Worm (Caenorhabditis elegans): ENCODE data around the gene Y47C4A.1.

- TF ChIP-seq swsn-7 (tag; optimal IDR thresholded peaks at IDR 0.05) (no peak), tbx-2 (tag; optimal IDR thresholded peaks at IDR 0.05) (no peak), skn-1 (tag; optimal IDR thresholded peaks at IDR 0.05) (no peak), grh-1 (GFP tag; IDR thresholded peaks at IDR 0.05) (no peak), nhr-77 (tag; optimal IDR thresholded peaks at IDR 0.05) (no peak), ceh-82 (tag; optimal IDR thresholded peaks at IDR 0.05) (no peak), lin-35 (GFP tag; optimal IDR thresholded peaks at IDR 0.05) (no peak), hlh-17 (GFP tag; optimal IDR thresholded peaks at IDR 0.05; ENCODE audit: borderline replicate concordance) (no peak), nhr-11 (tag; optimal IDR thresholded peaks at IDR 0.05) (no peak), mdl-1 (tag; optimal IDR thresholded peaks at IDR 0.05) (no peak), alr-1 (tag; optimal IDR thresholded peaks at IDR 0.05; ENCODE audit: borderline replicate concordance) (no peak), ama-1 (optimal IDR thresholded peaks at IDR 0.05) (no peak), aly-2 (tag; optimal IDR thresholded peaks at IDR 0.05) (no peak)
These were observed 46.6 kb upstream of the Y47C4A.1 start for ce11 chrX:332643-333042.

Data from whole organism, L1 larva.